Worm (Caenorhabditis elegans): ENCODE data around the gene nlp-16.

ce11 chrIV:6271923-6272322, 12.3 kb upstream of the nlp-16 start, which contains the start of gene srv-31:
- no peak for TF ChIP-seq flh-1 (GFP tag; optimal IDR thresholded peaks at IDR 0.05)
- no peak for TF ChIP-seq unc-39 (tag; optimal IDR thresholded peaks at IDR 0.05)
- TF ChIP-seq nhr-12 (tag; optimal IDR thresholded peaks at IDR 0.05): no peak
- no peak for TF ChIP-seq ces-1 (GFP tag; optimal IDR thresholded peaks at IDR 0.05)
- no peak for TF ChIP-seq nhr-237 (tag; optimal IDR thresholded peaks at IDR 0.05)
- no peak for TF ChIP-seq elt-3 (tag; optimal IDR thresholded peaks at IDR 0.05)
- no peak for TF ChIP-seq elt-1 (tag; optimal IDR thresholded peaks at IDR 0.05; ENCODE audit: borderline replicate concordance, insufficient read depth)
- TF ChIP-seq lin-13 (tag; optimal IDR thresholded peaks at IDR 0.05): no peak
- no peak for TF ChIP-seq snpc-4 (tag; optimal IDR thresholded peaks at IDR 0.05)
- no peak for TF ChIP-seq sem-2 (GFP tag; optimal IDR thresholded peaks at IDR 0.05)
- TF ChIP-seq lsy-2 (tag; optimal IDR thresholded peaks at IDR 0.05): no peak
- TF ChIP-seq nhr-76 (tag; optimal IDR thresholded peaks at IDR 0.05): no peak

All from whole organism, mixed stage, embryonic.